Worm (Caenorhabditis elegans) whole organism, L3 larva: ENCODE results near the gene tbb-1.

Source experiments
- lin-39 ChIP-seq: fragments of 150-350 bp; optimal IDR thresholded peaks from 2 replicates; lab custom pipeline; 2018; ENCODE audit warnings: missing biosample characterization, missing genetic modification reagents, missing genetic modification characterization
- mdl-1 ChIP-seq: fragments of 150-350 bp; optimal IDR thresholded peaks from 2 replicates; lab custom pipeline; 2014; ENCODE audit warnings: missing biosample characterization, missing genetic modification characterization
- nhr-23 ChIP-seq: fragments of 150-350 bp; optimal IDR thresholded peaks from 2 replicates; lab custom pipeline; 2014; ENCODE audit warnings: missing biosample characterization, missing genetic modification reagents, missing genetic modification characterization
- pqm-1 ChIP-seq: fragments of 150-350 bp; optimal IDR thresholded peaks from 2 replicates; lab custom pipeline; 2017; ENCODE audit warnings: missing biosample characterization, missing genetic modification characterization, inconsistent platforms
- ztf-11 ChIP-seq: fragments of 150-350 bp; optimal IDR thresholded peaks from 2 replicates; lab custom pipeline; 2014; ENCODE audit warnings: missing biosample characterization, missing genetic modification characterization

ce11 chrIII:10759050-10760023 is 17.1 kb upstream of the tbb-1 start, which contains the start of gene tasp-1:
- TF ChIP-seq nhr-23 (tag; lab: Kevin White, UChicago) (peak; percentile 100), ztf-11 (tag; lab: Kevin White, UChicago) (peak; percentile 76), mdl-1 (tag; lab: Kevin White, UChicago) (peak; percentile 99), lin-39 (peak; percentile 100), pqm-1 (tag; lab: Kevin White, UChicago) (peak; percentile 97)
